Fruit fly (Drosophila melanogaster) whole organism, wandering third instar larva: ENCODE data around the gene Drsl4.

Experiments
- Abd-B ChIP-seq: fragments of >200 bp; optimal IDR thresholded peaks from 2 replicates; lab custom pipeline; 2017; ENCODE audit warnings: missing biosample characterization, missing genetic modification characterization
- CG32264 ChIP-seq: fragments of 200-800 bp; sonication (Bioruptor generic); optimal IDR thresholded peaks from 2 replicates; lab custom pipeline; 2016; ENCODE audit warnings: missing biosample characterization, missing genetic modification characterization
- CG9705 ChIP-seq: fragments of 200-800 bp; sonication (Bioruptor generic); optimal IDR thresholded peaks from 2 replicates; lab custom pipeline; 2018; ENCODE audit warnings: missing biosample characterization, mild to moderate bottlenecking, missing genetic modification characterization
- CrebA ChIP-seq: fragments of 200-800 bp; sonication (Bioruptor generic); optimal IDR thresholded peaks from 2 replicates; lab custom pipeline; 2016; ENCODE audit warnings: missing biosample characterization, mild to moderate bottlenecking, missing genetic modification characterization, borderline replicate concordance
- Dfd ChIP-seq: fragments of >200 bp; optimal IDR thresholded peaks from 2 replicates; lab custom pipeline; 2017; ENCODE audit warnings: missing biosample characterization, missing genetic modification characterization
- Dif ChIP-seq: fragments of 200-275, 200-300 bp; sonication (Bioruptor generic); optimal IDR thresholded peaks from 2 replicates; lab custom pipeline; 2018; ENCODE audit warnings: missing biosample characterization, missing genetic modification characterization; ENCODE audit not compliant: partially characterized antibody
- GATAd ChIP-seq: sonication (Bioruptor generic); optimal IDR thresholded peaks from 2 replicates; lab custom pipeline; 2016; ENCODE audit warnings: missing biosample characterization, missing genetic modification characterization
- HLH106 ChIP-seq: fragments of 200-800 bp; optimal IDR thresholded peaks from 3 replicates; lab custom pipeline; 2019; ENCODE audit warnings: missing biosample characterization, mild to moderate bottlenecking, missing genetic modification characterization, moderate library complexity
- Hnf4 ChIP-seq: fragments of 200-800 bp; sonication (Bioruptor generic); optimal IDR thresholded peaks from 2 replicates; lab custom pipeline; 2016; ENCODE audit warnings: missing biosample characterization, mild to moderate bottlenecking, missing genetic modification characterization
- Hr78 ChIP-seq: fragments of >200 bp; optimal IDR thresholded peaks from 2 replicates; lab custom pipeline; 2017; ENCODE audit warnings: missing biosample characterization, missing genetic modification characterization
- Hr83 ChIP-seq: fragments of 200-300 bp; sonication (Bioruptor generic); optimal IDR thresholded peaks from 2 replicates; lab custom pipeline; 2016; ENCODE audit warnings: missing biosample characterization, mild to moderate bottlenecking, missing genetic modification characterization, moderate library complexity; ENCODE audit not compliant: poor library complexity, severe bottlenecking
- Jra ChIP-seq: sonication (Bioruptor generic); optimal IDR thresholded peaks from 2 replicates; lab custom pipeline; 2016; ENCODE audit warnings: missing biosample characterization, missing genetic modification characterization
- Mio ChIP-seq: sonication (Bioruptor generic); optimal IDR thresholded peaks from 2 replicates; lab custom pipeline; 2016; ENCODE audit warnings: missing biosample characterization, missing genetic modification characterization
- Myc ChIP-seq: fragments of >200 bp; optimal IDR thresholded peaks from 2 replicates; lab custom pipeline; 2017
- N ChIP-seq: fragments of >200 bp; optimal IDR thresholded peaks from 2 replicates; lab custom pipeline; 2018; ENCODE audit warnings: missing biosample characterization, missing external identifiers, missing genetic modification characterization
- OdsH ChIP-seq: fragments of 200-800 bp; sonication (Bioruptor generic); optimal IDR thresholded peaks from 2 replicates; lab custom pipeline; 2016; ENCODE audit warnings: missing biosample characterization, mild to moderate bottlenecking, missing genetic modification characterization
- Rel ChIP-seq, 2 experiments: fragments of 200-800 bp; sonication (Bioruptor generic) in 1 of 2; optimal IDR thresholded peaks; 2 replicates in 1 of 2; 3 replicates in 1 of 2; lab custom pipeline; 2016 to 2019; ENCODE audit warnings: mild to moderate bottlenecking in 2 of 2, missing biosample characterization in 2 of 2, missing genetic modification characterization in 2 of 2, moderate library complexity in 1 of 2
- Sp1 ChIP-seq: fragments of 200-800 bp; sonication (Bioruptor generic); optimal IDR thresholded peaks from 3 replicates; lab custom pipeline; 2019; ENCODE audit warnings: missing biosample characterization, mild to moderate bottlenecking, missing genetic modification characterization, moderate library complexity
- Vsx2 ChIP-seq: fragments of 200-300, 225-300 bp; sonication (Bioruptor generic); optimal IDR thresholded peaks from 2 replicates; lab custom pipeline; 2018; ENCODE audit warnings: missing biosample characterization, missing genetic modification characterization; ENCODE audit not compliant: partially characterized antibody
- br ChIP-seq: fragments of 200-800 bp; sonication (Bioruptor generic); optimal IDR thresholded peaks from 2 replicates; lab custom pipeline; 2016; ENCODE audit warnings: missing biosample characterization, missing genetic modification characterization
- brk ChIP-seq: fragments of 200-800 bp; sonication (Bioruptor generic); optimal IDR thresholded peaks from 2 replicates; lab custom pipeline; 2016; ENCODE audit warnings: missing biosample characterization, mild to moderate bottlenecking, missing genetic modification characterization
- dl ChIP-seq, 2 experiments: fragments of 175-275, 200-275 bp in 1 of 2; fragments of 200-275 bp in 1 of 2; sonication (Bioruptor generic); optimal IDR thresholded peaks; lab custom pipeline; 2018; ENCODE audit warnings: mild to moderate bottlenecking in 2 of 2, missing biosample characterization in 2 of 2, missing genetic modification characterization in 2 of 2, moderate library complexity in 2 of 2; ENCODE audit not compliant: partially characterized antibody in 2 of 2, insufficient read depth in 1 of 2
- dmrt93B ChIP-seq: fragments of 200-800 bp; sonication (Bioruptor generic); optimal IDR thresholded peaks from 2 replicates; lab custom pipeline; 2018; ENCODE audit warnings: missing biosample characterization, mild to moderate bottlenecking, missing genetic modification characterization
- dsf ChIP-seq: sonication (Bioruptor generic); optimal IDR thresholded peaks from 2 replicates; lab custom pipeline; 2016; ENCODE audit warnings: missing biosample characterization, missing genetic modification characterization, borderline replicate concordance
- ey ChIP-seq: fragments of 200-800 bp; sonication (Bioruptor generic); optimal IDR thresholded peaks from 2 replicates; lab custom pipeline; 2016; ENCODE audit warnings: missing biosample characterization, missing genetic modification characterization
- foxo ChIP-seq, 2 experiments: fragments of 200-800 bp; sonication (Bioruptor generic); optimal IDR thresholded peaks; 2 replicates in 1 of 2; 3 replicates in 1 of 2; lab custom pipeline; 2016 to 2017; ENCODE audit warnings: missing biosample characterization in 2 of 2, missing genetic modification characterization in 2 of 2
- fru ChIP-seq: fragments of 200-800 bp; sonication (Bioruptor generic); optimal IDR thresholded peaks from 3 replicates; lab custom pipeline; 2016; ENCODE audit warnings: missing biosample characterization, mild to moderate bottlenecking, missing genetic modification characterization
- h ChIP-seq: fragments of 200-800 bp; sonication (Bioruptor generic); optimal IDR thresholded peaks from 3 replicates; lab custom pipeline; 2016; ENCODE audit warnings: missing biosample characterization, mild to moderate bottlenecking, missing genetic modification characterization
- jim ChIP-seq: fragments of 175-275, 200-325 bp; sonication (Bioruptor generic); optimal IDR thresholded peaks from 2 replicates; lab custom pipeline; 2016; ENCODE audit warnings: missing biosample characterization, mild to moderate bottlenecking, missing genetic modification characterization
- lola ChIP-seq: fragments of >200 bp; optimal IDR thresholded peaks from 2 replicates; lab custom pipeline; 2017; ENCODE audit warnings: missing biosample characterization, missing genetic modification characterization
- pan ChIP-seq: fragments of >200 bp; optimal IDR thresholded peaks from 2 replicates; lab custom pipeline; 2017
- psq ChIP-seq: fragments of 200-800 bp; sonication (Bioruptor generic); optimal IDR thresholded peaks from 3 replicates; lab custom pipeline; 2017; ENCODE audit warnings: missing biosample characterization, mild to moderate bottlenecking, missing genetic modification characterization, moderate library complexity
- rgr ChIP-seq: fragments of 200-800 bp; sonication (Bioruptor generic); optimal IDR thresholded peaks from 3 replicates; lab custom pipeline; 2016; ENCODE audit warnings: missing biosample characterization, mild to moderate bottlenecking, missing genetic modification characterization
- sage ChIP-seq: fragments of 200-800 bp; sonication (Bioruptor generic); optimal IDR thresholded peaks from 2 replicates; lab custom pipeline; 2016; ENCODE audit warnings: missing biosample characterization, mild to moderate bottlenecking, missing genetic modification characterization
- sv ChIP-seq: fragments of 200-800 bp; sonication (Bioruptor generic); optimal IDR thresholded peaks from 3 replicates; lab custom pipeline; 2016; ENCODE audit warnings: missing biosample characterization, missing genetic modification characterization
- tai ChIP-seq: sonication (Bioruptor generic); optimal IDR thresholded peaks from 2 replicates; lab custom pipeline; 2016; ENCODE audit warnings: missing biosample characterization, missing genetic modification characterization
- usp ChIP-seq: fragments of >200 bp; optimal IDR thresholded peaks from 2 replicates; lab custom pipeline; 2017; ENCODE audit warnings: missing biosample characterization, missing genetic modification characterization
- woc ChIP-seq: sonication (Bioruptor generic); optimal IDR thresholded peaks from 2 replicates; lab custom pipeline; 2016; ENCODE audit warnings: missing biosample characterization, mild to moderate bottlenecking, missing genetic modification characterization

Gene Drsl4

dm6 chr3L:3325925-3326903, 10.8 kb downstream of the Drsl4 start, which contains the start of gene Gtpx:
TSS of gene Gtpx (plus strand) at chr3L:3326265.
- TF ChIP-seq Rel (GFP tag; optimal IDR thresholded peaks at IDR 0.05; lab: Kevin White, UChicago) (no peak), Rel (tag; optimal IDR thresholded peaks at IDR 0.05; lab: Kevin White, UChicago) (peak; percentile 70), dsf (GFP tag; lab: Kevin White, UChicago) (no peak), Vsx2 (GFP tag; lab: Kevin White, UChicago) (no peak), lola (GFP tag; lab: Kevin White, UChicago) (no peak), jim (GFP tag; lab: Kevin White, UChicago) (no peak), Myc (lab: Kevin White, UChicago) (peak; percentile 76), brk (no peak), Hr78 (GFP tag; lab: Kevin White, UChicago) (no peak), CG32264 (GFP tag; lab: Kevin White, UChicago) (no peak), Jra (GFP tag; lab: Kevin White, UChicago) (no peak), h (GFP tag; lab: Kevin White, UChicago) (peak; percentile 66), foxo (GFP tag; optimal IDR thresholded peaks at IDR 0.05; lab: Kevin White, UChicago) (peak in 1 of 2 experiments; percentile 68), Hnf4 (GFP tag; lab: Kevin White, UChicago) (peak; percentile 78), Mio (GFP tag; lab: Kevin White, UChicago) (no peak), Abd-B (GFP tag; lab: Kevin White, UChicago) (no peak), N (GFP tag; lab: Kevin White, UChicago) (no peak), woc (no peak), rgr (GFP tag; lab: Kevin White, UChicago) (peak; percentile 43), HLH106 (peak; percentile 59), Dif (GFP tag; lab: Kevin White, UChicago) (no peak), tai (GFP tag; lab: Kevin White, UChicago) (no peak), CrebA (GFP tag; lab: Kevin White, UChicago) (no peak), dmrt93B (no peak), Sp1 (GFP tag; lab: Kevin White, UChicago) (peak; percentile 47), pan (lab: Kevin White, UChicago) (no peak), CG9705 (peak; percentile 56), dl (GFP tag; optimal IDR thresholded peaks at IDR 0.05; lab: Kevin White, UChicago; ENCODE audit: insufficient read depth in 1 of 2, partially characterized antibody in 2 of 2) (no peak), ey (GFP tag; lab: Kevin White, UChicago) (peak; percentile 57), usp (GFP tag; lab: Kevin White, UChicago) (no peak), OdsH (GFP tag; lab: Kevin White, UChicago) (no peak), Dfd (no peak), br (GFP tag; lab: Kevin White, UChicago) (peak; percentile 32), psq (GFP tag; lab: Kevin White, UChicago) (peak; percentile 37), sage (GFP tag; lab: Kevin White, UChicago) (no peak), GATAd (GFP tag; lab: Kevin White, UChicago) (no peak), fru (GFP tag; lab: Kevin White, UChicago) (peak; percentile 35), Hr83 (GFP tag; lab: Kevin White, UChicago) (peak; percentile 73), sv (GFP tag; lab: Kevin White, UChicago) (peak; percentile 25)

- TF ChIP-seq Abd-B (GFP tag; lab: Kevin White, UChicago) (no peak), jim (GFP tag; lab: Kevin White, UChicago) (no peak), Hnf4 (GFP tag; lab: Kevin White, UChicago) (no peak), usp (GFP tag; lab: Kevin White, UChicago) (no peak), pan (lab: Kevin White, UChicago) (no peak), Dif (GFP tag; lab: Kevin White, UChicago) (no peak), rgr (GFP tag; lab: Kevin White, UChicago) (no peak), HLH106 (no peak), h (GFP tag; lab: Kevin White, UChicago) (no peak), Mio (GFP tag; lab: Kevin White, UChicago) (no peak), dl (GFP tag; optimal IDR thresholded peaks at IDR 0.05; lab: Kevin White, UChicago; ENCODE audit: insufficient read depth in 1 of 2, partially characterized antibody in 2 of 2) (no peak), Jra (GFP tag; lab: Kevin White, UChicago) (no peak), GATAd (GFP tag; lab: Kevin White, UChicago) (no peak), br (GFP tag; lab: Kevin White, UChicago) (no peak), Hr78 (GFP tag; lab: Kevin White, UChicago) (no peak)
Observed at dm6 chr3L:3328771-3329170, 13.4 kb downstream of the Drsl4 start, which contains the start of gene Strip. TSS of gene Strip (minus strand) at chr3L:3328871.
